Worm (Caenorhabditis elegans) whole organism, L4 larva: ENCODE measurements around the gene erfa-3.
A peak's percentile ranks its signal among the peaks of the same experiment; 100 is the strongest.

ENCODE experiments used
- F10B5.3 ChIP-seq: sonication (generic microtip); optimal IDR thresholded peaks from 2 replicates; lab custom pipeline; 2016; ENCODE audit warnings: mild to moderate bottlenecking, missing genetic modification characterization, missing compliant biosample characterization
- F26F4.8 ChIP-seq: fragments of 200-800 bp; sonication (Bioruptor generic); conservative IDR thresholded peaks from 2 replicates; pipeline ENCODE4 v1.3.6; 2022; ENCODE audit warnings: missing genetic modification characterization, missing compliant biosample characterization
- R02D3.7 ChIP-seq: fragments of 150-350 bp; sonication (generic microtip); optimal IDR thresholded peaks from 3 replicates; lab custom pipeline; 2014; ENCODE audit warnings: missing biosample characterization, missing genetic modification characterization
- T20F7.1 ChIP-seq: fragments of 200-800 bp; sonication (Bioruptor generic); optimal IDR thresholded peaks from 2 replicates; lab custom pipeline; 2018; ENCODE audit warnings: mild to moderate bottlenecking, missing genetic modification characterization, missing compliant biosample characterization
- ZK337.2 ChIP-seq: fragments of 200-800 bp; sonication (Bioruptor generic); IDR thresholded peaks from 2 replicates; pipeline ENCODE4 v1.3.6; 2022; ENCODE audit warnings: missing genetic modification reagents, missing genetic modification characterization, missing compliant biosample characterization
- ZK546.5 ChIP-seq, 2 experiments: sonication (generic microtip); optimal IDR thresholded peaks; 2 replicates each; lab custom pipeline; 2017; ENCODE audit warnings: missing biosample characterization in 2 of 2, missing genetic modification characterization in 2 of 2
- aha-1 ChIP-seq: fragments of 150-350 bp; peaks from one replicate; lab custom pipeline; 2014; ENCODE audit warnings: missing biosample characterization, missing genetic modification characterization
- arid-1 ChIP-seq: fragments of 200-800 bp; sonication (Bioruptor generic); conservative IDR thresholded peaks from 2 replicates; pipeline ENCODE4 v1.3.6; 2022; ENCODE audit warnings: missing genetic modification reagents, missing genetic modification characterization, missing compliant biosample characterization
- ceh-20 ChIP-seq: fragments of 200-800 bp; sonication (Bioruptor generic); IDR thresholded peaks from 2 replicates; pipeline ENCODE4 v1.3.6; 2022; ENCODE audit warnings: missing genetic modification reagents, missing genetic modification characterization, missing compliant biosample characterization
- ceh-32 ChIP-seq: sonication (generic microtip); optimal IDR thresholded peaks from 2 replicates; lab custom pipeline; 2016; ENCODE audit warnings: mild to moderate bottlenecking, missing genetic modification characterization, missing compliant biosample characterization; ENCODE audit not compliant: poor library complexity
- ceh-44 ChIP-seq: fragments of 200-800 bp; sonication (Bioruptor generic); IDR thresholded peaks from 2 replicates; pipeline ENCODE4 v1.3.6; 2022; ENCODE audit warnings: missing genetic modification reagents, missing genetic modification characterization, missing compliant biosample characterization
- ceh-82 ChIP-seq: sonication (generic microtip); optimal IDR thresholded peaks from 2 replicates; lab custom pipeline; 2017; ENCODE audit warnings: missing biosample characterization, missing genetic modification characterization
- daf-8 ChIP-seq: fragments of 200-800 bp; sonication (Bioruptor generic); IDR thresholded peaks from 2 replicates; pipeline ENCODE4 v1.3.6; 2022; ENCODE audit warnings: missing genetic modification characterization, missing compliant biosample characterization
- dmd-6 ChIP-seq: fragments of 200-800 bp; sonication (Bioruptor generic); IDR thresholded peaks from 2 replicates; pipeline ENCODE4 v1.3.6; 2022; ENCODE audit warnings: missing genetic modification reagents, missing genetic modification characterization, missing compliant biosample characterization
- dmd-9 ChIP-seq: fragments of 200-800 bp; sonication (Bioruptor generic); IDR thresholded peaks from 2 replicates; pipeline ENCODE4 v1.3.6; 2022; ENCODE audit warnings: missing genetic modification reagents, missing genetic modification characterization, missing compliant biosample characterization
- egl-27 ChIP-seq: sonication (generic microtip); optimal IDR thresholded peaks from 3 replicates; lab custom pipeline; 2017; ENCODE audit warnings: missing biosample characterization, missing genetic modification reagents, missing genetic modification characterization
- egl-43 ChIP-seq: fragments of 200-800 bp; sonication (Bioruptor generic); IDR thresholded peaks from 2 replicates; pipeline ENCODE4 v1.3.6; 2022; ENCODE audit warnings: missing genetic modification reagents, missing genetic modification characterization, missing compliant biosample characterization
- fkh-10 ChIP-seq: fragments of 150-350 bp; optimal IDR thresholded peaks from 2 replicates; lab custom pipeline; 2014; ENCODE audit warnings: missing biosample characterization, missing genetic modification reagents, missing genetic modification characterization
- fos-1 ChIP-seq: fragments of 150-350 bp; optimal IDR thresholded peaks from 2 replicates; lab custom pipeline; 2014; ENCODE audit warnings: missing biosample characterization, missing genetic modification characterization
- gei-8 ChIP-seq: fragments of 200-800 bp; sonication (Bioruptor generic); optimal IDR thresholded peaks from 2 replicates; lab custom pipeline; 2018; ENCODE audit warnings: mild to moderate bottlenecking, missing genetic modification characterization, missing compliant biosample characterization
- hlh-11 ChIP-seq: fragments of 200-800 bp; sonication (Bioruptor generic); optimal IDR thresholded peaks from 2 replicates; lab custom pipeline; 2018; ENCODE audit warnings: mild to moderate bottlenecking, missing genetic modification characterization, missing compliant biosample characterization
- hmg-1.1 ChIP-seq: fragments of 200-800 bp; sonication (Bioruptor generic); IDR thresholded peaks from 2 replicates; pipeline ENCODE4 v1.3.6; 2022; ENCODE audit warnings: missing genetic modification reagents, missing genetic modification characterization, missing compliant biosample characterization
- lin-29 ChIP-seq: fragments of 200-800 bp; sonication (Bioruptor generic); IDR thresholded peaks from 2 replicates; pipeline ENCODE4 v1.3.6; 2022; ENCODE audit warnings: missing genetic modification reagents, missing genetic modification characterization, missing compliant biosample characterization
- lin-38 ChIP-seq: fragments of 200-800 bp; sonication (Bioruptor generic); IDR thresholded peaks from 2 replicates; pipeline ENCODE4 v1.3.6; 2022; ENCODE audit warnings: missing genetic modification reagents, missing genetic modification characterization, missing compliant biosample characterization
- lir-3 ChIP-seq: sonication (generic microtip); optimal IDR thresholded peaks from 2 replicates; lab custom pipeline; 2016; ENCODE audit warnings: mild to moderate bottlenecking, missing genetic modification characterization, missing compliant biosample characterization
- lsy-2 ChIP-seq, 2 experiments: fragments of 150-350 bp in 1 of 2; sonication (generic microtip) in 1 of 2; optimal IDR thresholded peaks; 2 replicates each; lab custom pipeline; 2014 to 2017; ENCODE audit warnings: missing biosample characterization in 2 of 2, missing genetic modification characterization in 2 of 2
- madf-5 ChIP-seq, 2 experiments: fragments of 200-800 bp; sonication (Bioruptor generic); IDR thresholded peaks; 2 replicates each; pipeline ENCODE4 v1.3.6; 2022; ENCODE audit warnings: missing compliant biosample characterization in 2 of 2, missing genetic modification characterization in 2 of 2
- mes-2 ChIP-seq: sonication (generic microtip); optimal IDR thresholded peaks from 2 replicates; lab custom pipeline; 2016; ENCODE audit warnings: missing genotype, mild to moderate bottlenecking, missing genetic modification characterization, missing compliant biosample characterization; ENCODE audit not compliant: poor library complexity, severe bottlenecking
- nhr-10 ChIP-seq: fragments of 150-350 bp; optimal IDR thresholded peaks from 2 replicates; lab custom pipeline; 2014; ENCODE audit warnings: missing biosample characterization, missing genetic modification characterization
- nhr-102 ChIP-seq: sonication (generic microtip); optimal IDR thresholded peaks from 2 replicates; lab custom pipeline; 2016; ENCODE audit warnings: mild to moderate bottlenecking, missing genetic modification characterization, moderate library complexity, missing compliant biosample characterization
- nhr-11 ChIP-seq: fragments of 150-350 bp; optimal IDR thresholded peaks from 2 replicates; lab custom pipeline; 2014; ENCODE audit warnings: missing biosample characterization, missing genetic modification characterization
- nhr-28 ChIP-seq: fragments of 150-350 bp; optimal IDR thresholded peaks from 2 replicates; lab custom pipeline; 2014; ENCODE audit warnings: missing biosample characterization, missing genetic modification characterization
- nhr-76 ChIP-seq: fragments of 150-350 bp; optimal IDR thresholded peaks from 2 replicates; lab custom pipeline; 2014; ENCODE audit warnings: missing biosample characterization, missing genetic modification characterization
- nhr-77 ChIP-seq: fragments of 150-350 bp; optimal IDR thresholded peaks from 2 replicates; lab custom pipeline; 2014; ENCODE audit warnings: missing biosample characterization, missing genetic modification characterization
- pha-4 ChIP-seq, 2 experiments: fragments of 150-350 bp in 1 of 2; fragments of 200-800 bp in 1 of 2; sonication (Bioruptor generic) in 1 of 2; IDR thresholded peaks in 1 of 2; optimal IDR thresholded peaks in 1 of 2; 2 replicates each; pipeline versions ENCODE4 v1.3.6 to Lab custom; 2014 to 2022; ENCODE audit warnings: missing genetic modification characterization in 2 of 2, missing genetic modification reagents in 2 of 2, missing biosample characterization in 1 of 2, missing compliant biosample characterization in 1 of 2
- saeg-2 ChIP-seq: fragments of 200-800 bp; sonication (Bioruptor generic); IDR thresholded peaks from 2 replicates; pipeline ENCODE4 v1.3.6; 2022; ENCODE audit warnings: missing genetic modification reagents, missing genetic modification characterization, missing compliant biosample characterization
- skn-1 ChIP-seq: fragments of 150-350 bp; optimal IDR thresholded peaks from 2 replicates; lab custom pipeline; 2014; ENCODE audit warnings: missing biosample characterization, missing genetic modification characterization
- snpc-1.2 ChIP-seq: fragments of 200-800 bp; sonication (Bioruptor generic); IDR thresholded peaks from 2 replicates; pipeline ENCODE4 v1.3.6; 2022; ENCODE audit warnings: missing genetic modification reagents, missing genetic modification characterization, missing compliant biosample characterization
- snpc-4 ChIP-seq: fragments of 150-350 bp; optimal IDR thresholded peaks from 2 replicates; lab custom pipeline; 2014; ENCODE audit warnings: missing biosample characterization, missing genetic modification characterization
- tag-97 ChIP-seq: fragments of 200-800 bp; sonication (Bioruptor generic); IDR thresholded peaks from 2 replicates; pipeline ENCODE4 v1.3.6; 2022; ENCODE audit warnings: missing genetic modification characterization, missing compliant biosample characterization
- tra-1 ChIP-seq: fragments of 200-800 bp; sonication (Bioruptor generic); IDR thresholded peaks from 2 replicates; pipeline ENCODE4 v1.3.6; 2022; ENCODE audit warnings: missing genetic modification reagents, missing genetic modification characterization, missing compliant biosample characterization
- unc-39 ChIP-seq: sonication (generic microtip); optimal IDR thresholded peaks from 2 replicates; lab custom pipeline; 2017; ENCODE audit warnings: missing biosample characterization, missing genetic modification characterization
- unc-62 ChIP-seq, 3 experiments: fragments of 150-350 bp in 1 of 3; sonication (generic microtip); optimal IDR thresholded peaks in 2 of 3; peaks in 1 of 3; 1 replicate in 1 of 3; 2 replicates in 2 of 3; lab custom pipeline; 2014 to 2017; ENCODE audit warnings: missing biosample characterization in 3 of 3, missing genetic modification characterization in 3 of 3, missing genetic modification reagents in 3 of 3, missing genotype in 1 of 3
- vab-7 ChIP-seq: fragments of 200-800 bp; sonication (Bioruptor generic); IDR thresholded peaks from 2 replicates; pipeline ENCODE4 v1.3.6; 2022; ENCODE audit warnings: missing genetic modification reagents, missing genetic modification characterization, missing compliant biosample characterization
- zag-1 ChIP-seq: fragments of 150-350 bp; optimal IDR thresholded peaks from 2 replicates; lab custom pipeline; 2014; ENCODE audit warnings: missing biosample characterization, missing genetic modification characterization
- zfp-2 ChIP-seq: sonication (generic microtip); optimal IDR thresholded peaks from 2 replicates; lab custom pipeline; 2016; ENCODE audit warnings: mild to moderate bottlenecking, missing genetic modification characterization, missing compliant biosample characterization
- zfp-3 ChIP-seq: fragments of 200-800 bp; sonication (Bioruptor generic); conservative IDR thresholded peaks from 2 replicates; pipeline ENCODE4 v1.3.6; 2022; ENCODE audit warnings: missing genetic modification reagents, missing genetic modification characterization, missing compliant biosample characterization
- zip-2 ChIP-seq: fragments of 150-350 bp; optimal IDR thresholded peaks from 2 replicates; lab custom pipeline; 2014; ENCODE audit warnings: missing biosample characterization, missing genetic modification characterization
- ztf-11 ChIP-seq: fragments of 150-350 bp; optimal IDR thresholded peaks from 2 replicates; lab custom pipeline; 2014; ENCODE audit warnings: missing biosample characterization, missing genetic modification characterization
- ztf-7 ChIP-seq: fragments of 150-350 bp; optimal IDR thresholded peaks from 2 replicates; lab custom pipeline; 2014; ENCODE audit warnings: missing biosample characterization, missing genetic modification characterization

The erfa-3 gene

DNA sequence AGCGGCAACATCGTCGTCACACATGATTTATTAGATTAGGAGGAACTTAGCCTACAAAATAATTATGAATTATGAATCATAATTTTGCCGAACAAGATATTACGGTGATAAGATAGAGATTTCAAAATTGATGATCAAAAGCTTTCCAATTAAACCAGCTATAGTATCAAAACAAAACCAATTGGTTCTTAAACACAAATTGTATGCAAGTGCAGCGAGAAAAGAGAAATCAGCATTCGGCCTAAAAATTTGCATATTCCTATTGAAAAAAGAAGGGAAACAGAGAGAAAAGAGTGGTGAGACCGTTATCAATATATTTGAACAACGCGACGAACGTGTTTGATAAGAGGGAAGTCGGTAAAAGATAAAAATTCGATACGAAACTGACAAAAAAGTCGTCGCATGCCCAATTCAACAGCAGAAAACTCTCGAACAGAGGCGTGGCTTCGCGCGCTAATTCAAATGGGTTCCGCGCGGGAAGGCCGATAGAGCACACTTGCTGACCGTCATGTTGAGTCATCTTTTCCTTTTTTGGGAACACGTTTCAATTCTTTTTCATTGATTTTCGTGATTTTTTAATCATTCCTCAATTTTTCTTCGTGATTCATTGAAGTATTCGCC, 34.7 kb downstream of the erfa-3 start, which contains the start of gene act-2 (continued):
- TF ChIP-seq lsy-2 (tag; optimal IDR thresholded peaks at IDR 0.05; lab: Kevin White, UChicago) (peak in 1 of 2 experiments; percentile 84), F26F4.8 (no peak), daf-8 (GFP tag; lab: Robert Waterston, UW) (no peak), hlh-11 (tag; lab: Kevin White, UChicago) (peak; percentile 86), vab-7 (GFP tag; lab: Robert Waterston, UW) (peak; percentile 42; the same call in 1 of the 2 replicates), zfp-3 (no peak), F10B5.3 (tag; lab: Kevin White, UChicago) (no peak), snpc-4 (tag; lab: Kevin White, UChicago) (no peak), zfp-2 (peak; percentile 9), tra-1 (GFP tag; lab: Robert Waterston, UW) (0 out of 2 replicates have a peak, but pooled peaks have one; percentile 45), egl-43 (0 out of 2 replicates have a peak, but pooled peaks have one; percentile 33), pha-4 (GFP tag; IDR thresholded peaks at IDR 0.05; lab: Robert Waterston, UW) (0 out of 2 replicates have a peak, but pooled peaks have one; percentile 16), pha-4 (tag; optimal IDR thresholded peaks at IDR 0.05; lab: Kevin White, UChicago) (peak; percentile 73), nhr-102 (tag; lab: Kevin White, UChicago) (no peak), ztf-11 (no peak), tag-97 (GFP tag; lab: Robert Waterston, UW) (no peak), gei-8 (GFP tag; lab: Kevin White, UChicago) (no peak), ceh-20 (GFP tag; lab: Robert Waterston, UW) (no peak), unc-39 (tag; lab: Kevin White, UChicago) (no peak), lir-3 (tag; lab: Kevin White, UChicago) (no peak), ZK546.5 (tag; optimal IDR thresholded peaks at IDR 0.05; lab: Kevin White, UChicago) (no peak), ceh-82 (tag; lab: Kevin White, UChicago) (no peak), unc-62 (GFP tag; optimal IDR thresholded peaks at IDR 0.05 in 1 of 2; lab: Kevin White, UChicago) (no peak), unc-62 (tag; optimal IDR thresholded peaks at IDR 0.05; lab: Kevin White, UChicago) (no peak), nhr-11 (tag; lab: Kevin White, UChicago) (peak; percentile 45), lin-29 (no peak), nhr-76 (tag; lab: Kevin White, UChicago) (no peak), madf-5 (GFP tag; IDR thresholded peaks at IDR 0.05; lab: Robert Waterston, UW) (no peak), skn-1 (no peak), fos-1 (no peak), saeg-2 (GFP tag; lab: Robert Waterston, UW) (no peak), ceh-44 (GFP tag; lab: Robert Waterston, UW) (no peak), hmg-1.1 (peak; percentile 57; the same call in 1 of the 2 replicates), dmd-9 (GFP tag; lab: Robert Waterston, UW) (no peak), ceh-32 (tag; lab: Kevin White, UChicago) (no peak), nhr-77 (tag; lab: Kevin White, UChicago) (peak; percentile 32), lin-38 (GFP tag; lab: Robert Waterston, UW) (peak; percentile 94), snpc-1.2 (GFP tag; lab: Robert Waterston, UW) (no peak), dmd-6 (GFP tag; lab: Robert Waterston, UW) (peak; percentile 57), fkh-10 (GFP tag; lab: Kevin White, UChicago) (peak; percentile 64), zag-1 (no peak), nhr-28 (tag; lab: Kevin White, UChicago) (peak; percentile 55), aha-1 (peak; percentile 97), R02D3.7 (tag; lab: Kevin White, UChicago) (no peak), arid-1 (GFP tag; lab: Robert Waterston, UW) (no peak), egl-27 (no peak), mes-2 (tag; lab: Kevin White, UChicago) (peak; percentile 76), ZK337.2 (GFP tag; lab: Robert Waterston, UW) (no peak), zip-2 (no peak), T20F7.1 (peak; percentile 47), nhr-10 (tag; lab: Kevin White, UChicago) (no peak), ztf-7 (tag; lab: Kevin White, UChicago) (no peak)
